Worm (Caenorhabditis elegans) whole organism, L1 larva: ENCODE results near the gene C47D12.5.
A peak's percentile ranks its signal among the peaks of the same experiment; 100 is the strongest.

Source experiments
- C04F5.9 ChIP-seq: sonication (generic microtip); optimal IDR thresholded peaks from 2 replicates; lab custom pipeline; 2016; ENCODE audit warnings: missing genetic modification characterization, missing compliant biosample characterization
- C34B4.2 ChIP-seq: sonication (generic microtip); optimal IDR thresholded peaks from 2 replicates; lab custom pipeline; 2017; ENCODE audit warnings: mild to moderate bottlenecking, missing genetic modification characterization, missing compliant biosample characterization
- F16B12.6 ChIP-seq: fragments of 150-350 bp; optimal IDR thresholded peaks from 2 replicates; lab custom pipeline; 2014; ENCODE audit warnings: missing biosample characterization, missing genetic modification characterization
- Y116A8C.19 ChIP-seq: sonication (generic microtip); optimal IDR thresholded peaks from 2 replicates; lab custom pipeline; 2016; ENCODE audit warnings: missing compliant biosample characterization, missing genetic modification characterization, borderline replicate concordance
- aha-1 ChIP-seq: fragments of 150-350 bp; optimal IDR thresholded peaks from 2 replicates; lab custom pipeline; 2014; ENCODE audit warnings: missing biosample characterization, missing genetic modification characterization
- alr-1 ChIP-seq: fragments of 200-800 bp; sonication (Bioruptor generic); optimal IDR thresholded peaks from 2 replicates; lab custom pipeline; 2018; ENCODE audit warnings: borderline replicate concordance, mild to moderate bottlenecking, missing genetic modification characterization, missing compliant biosample characterization
- ceh-8 ChIP-seq: fragments of 200-800 bp; sonication (Bioruptor generic); optimal IDR thresholded peaks from 2 replicates; lab custom pipeline; 2018; ENCODE audit warnings: mild to moderate bottlenecking, missing genetic modification characterization, moderate library complexity, missing compliant biosample characterization
- ceh-88 ChIP-seq: fragments of 200-800 bp; sonication (Bioruptor generic); IDR thresholded peaks from 2 replicates; pipeline ENCODE4 v1.3.6; 2022; ENCODE audit warnings: missing genetic modification characterization, missing compliant biosample characterization
- ceh-90 ChIP-seq: sonication (generic microtip); optimal IDR thresholded peaks from 2 replicates; lab custom pipeline; 2016; ENCODE audit warnings: missing genetic modification characterization, missing compliant biosample characterization
- elt-3 ChIP-seq, 6 experiments: fragments of 150-350 bp in 1 of 6; sonication (generic microtip); optimal IDR thresholded peaks; 2 replicates each; lab custom pipeline; 2017 to 2018; ENCODE audit warnings: missing biosample characterization in 6 of 6, missing genetic modification characterization in 6 of 6, inconsistent platforms in 1 of 6
- ets-5 ChIP-seq: fragments of 200-800 bp; sonication (Bioruptor generic); IDR thresholded peaks from 2 replicates; pipeline ENCODE4 v1.3.6; 2022; ENCODE audit warnings: missing genetic modification characterization, missing compliant biosample characterization
- grh-1 ChIP-seq: fragments of 200-800 bp; sonication (Bioruptor generic); IDR thresholded peaks from 2 replicates; pipeline ENCODE4 v1.3.6; 2022; ENCODE audit warnings: missing genetic modification reagents, missing genetic modification characterization, missing compliant biosample characterization
- hpl-2 ChIP-seq: fragments of 150-350 bp; optimal IDR thresholded peaks from 2 replicates; lab custom pipeline; 2014; ENCODE audit warnings: missing biosample characterization, missing genetic modification reagents, missing genetic modification characterization
- isw-1 ChIP-seq: fragments of 200-800 bp; sonication (Bioruptor generic); IDR thresholded peaks from 2 replicates; pipeline ENCODE4 v1.3.6; 2022; ENCODE audit warnings: missing genetic modification characterization, missing compliant biosample characterization
- lin-14 ChIP-seq: fragments of 200-800 bp; sonication (Bioruptor generic); optimal IDR thresholded peaks from 2 replicates; lab custom pipeline; 2018; ENCODE audit warnings: mild to moderate bottlenecking, missing genetic modification characterization, moderate library complexity, missing compliant biosample characterization
- lin-15B ChIP-seq: fragments of 150-350 bp; sonication (generic microtip); optimal IDR thresholded peaks from 3 replicates; lab custom pipeline; 2014; ENCODE audit warnings: missing biosample characterization, missing genetic modification characterization
- lir-3 ChIP-seq: sonication (generic microtip); optimal IDR thresholded peaks from 2 replicates; lab custom pipeline; 2016; ENCODE audit warnings: mild to moderate bottlenecking, missing genetic modification characterization, moderate library complexity, missing compliant biosample characterization; ENCODE audit not compliant: poor library complexity
- mab-9 ChIP-seq: fragments of 200-800 bp; sonication (Bioruptor generic); IDR thresholded peaks from 2 replicates; pipeline ENCODE4 v1.3.6; 2022; ENCODE audit warnings: missing genetic modification reagents, missing genetic modification characterization, missing compliant biosample characterization
- mdl-1 ChIP-seq, 2 experiments: fragments of 150-350 bp; optimal IDR thresholded peaks; 2 replicates each; lab custom pipeline; 2014 to 2017; ENCODE audit warnings: missing biosample characterization in 2 of 2, missing genetic modification characterization in 2 of 2, inconsistent platforms in 1 of 2
- mef-2 ChIP-seq: fragments of 150-350 bp; optimal IDR thresholded peaks from 2 replicates; lab custom pipeline; 2014; ENCODE audit warnings: missing biosample characterization, missing genetic modification characterization
- mep-1 ChIP-seq: fragments of 150-350 bp; optimal IDR thresholded peaks from 2 replicates; lab custom pipeline; 2014; ENCODE audit warnings: missing biosample characterization, missing genetic modification characterization
- nhr-11 ChIP-seq: fragments of 150-350 bp; optimal IDR thresholded peaks from 2 replicates; lab custom pipeline; 2014; ENCODE audit warnings: missing biosample characterization, missing genetic modification characterization
- nhr-12 ChIP-seq: sonication (generic microtip); optimal IDR thresholded peaks from 2 replicates; lab custom pipeline; 2017; ENCODE audit warnings: missing biosample characterization, missing genetic modification characterization
- nhr-19 ChIP-seq: fragments of 200-800 bp; sonication (Bioruptor generic); conservative IDR thresholded peaks from 2 replicates; pipeline ENCODE4 v1.3.6; 2022; ENCODE audit warnings: missing genetic modification characterization, missing compliant biosample characterization
- nhr-20 ChIP-seq: sonication (generic microtip); optimal IDR thresholded peaks from 2 replicates; lab custom pipeline; 2016; ENCODE audit warnings: mild to moderate bottlenecking, missing genetic modification characterization, missing compliant biosample characterization
- nhr-28 ChIP-seq: fragments of 150-350 bp; optimal IDR thresholded peaks from 2 replicates; lab custom pipeline; 2014; ENCODE audit warnings: missing biosample characterization, missing genetic modification characterization
- nhr-71 ChIP-seq: sonication (generic microtip); optimal IDR thresholded peaks from 2 replicates; lab custom pipeline; 2016; ENCODE audit warnings: mild to moderate bottlenecking, missing genetic modification characterization, moderate library complexity, missing compliant biosample characterization
- nhr-76 ChIP-seq: sonication (generic microtip); optimal IDR thresholded peaks from 2 replicates; lab custom pipeline; 2017; ENCODE audit warnings: missing biosample characterization, missing genetic modification characterization
- nhr-77 ChIP-seq: fragments of 150-350 bp; optimal IDR thresholded peaks from 2 replicates; lab custom pipeline; 2014; ENCODE audit warnings: missing biosample characterization, missing genetic modification characterization
- nhr-84 ChIP-seq: sonication (generic microtip); optimal IDR thresholded peaks from 2 replicates; lab custom pipeline; 2017; ENCODE audit warnings: missing biosample characterization, missing genetic modification characterization
- nhr-85 ChIP-seq: sonication (generic microtip); peaks from one replicate; lab custom pipeline; 2016; ENCODE audit warnings: missing genetic modification characterization, inconsistent platforms, missing compliant biosample characterization
- nhr-90 ChIP-seq: sonication (generic microtip); optimal IDR thresholded peaks from 2 replicates; lab custom pipeline; 2016; ENCODE audit warnings: mild to moderate bottlenecking, missing genetic modification characterization, missing compliant biosample characterization; ENCODE audit not compliant: poor library complexity
- pag-3 ChIP-seq: sonication (generic microtip); optimal IDR thresholded peaks from 2 replicates; lab custom pipeline; 2017; ENCODE audit warnings: missing genetic modification characterization, mild to moderate bottlenecking, missing compliant biosample characterization, antibody characterized with exemption, borderline replicate concordance; ENCODE audit not compliant: insufficient read depth
- pax-3 ChIP-seq: fragments of 200-800 bp; sonication (Bioruptor generic); optimal IDR thresholded peaks from 2 replicates; lab custom pipeline; 2018; ENCODE audit warnings: mild to moderate bottlenecking, missing genetic modification characterization, moderate library complexity, missing compliant biosample characterization
- skn-1 ChIP-seq: fragments of 150-350 bp; optimal IDR thresholded peaks from 2 replicates; lab custom pipeline; 2014; ENCODE audit warnings: missing biosample characterization, missing genetic modification characterization
- snu-23 ChIP-seq: sonication (generic microtip); optimal IDR thresholded peaks from 2 replicates; lab custom pipeline; 2016; ENCODE audit warnings: missing genetic modification characterization, missing compliant biosample characterization
- sox-4 ChIP-seq: sonication (generic microtip); optimal IDR thresholded peaks from 2 replicates; lab custom pipeline; 2016; ENCODE audit warnings: missing genetic modification characterization, missing compliant biosample characterization
- sptf-1 ChIP-seq: fragments of 150-350 bp; optimal IDR thresholded peaks from 2 replicates; lab custom pipeline; 2014; ENCODE audit warnings: missing biosample characterization, missing genetic modification characterization
- sup-37 ChIP-seq: fragments of 200-800 bp; sonication (Bioruptor generic); optimal IDR thresholded peaks from 2 replicates; lab custom pipeline; 2018; ENCODE audit warnings: mild to moderate bottlenecking, missing genetic modification characterization, missing compliant biosample characterization
- swsn-7 ChIP-seq: sonication (generic microtip); optimal IDR thresholded peaks from 2 replicates; lab custom pipeline; 2016; ENCODE audit warnings: missing genetic modification characterization, missing compliant biosample characterization
- tlp-1 ChIP-seq: fragments of 150-350 bp; optimal IDR thresholded peaks from 2 replicates; lab custom pipeline; 2014; ENCODE audit warnings: missing biosample characterization, missing genetic modification characterization
- unc-130 ChIP-seq: fragments of 150-350 bp; optimal IDR thresholded peaks from 2 replicates; lab custom pipeline; 2017; ENCODE audit warnings: missing biosample characterization, missing genetic modification characterization, inconsistent platforms
- unc-30 ChIP-seq: sonication (generic microtip); optimal IDR thresholded peaks from 2 replicates; lab custom pipeline; 2017; ENCODE audit warnings: missing biosample characterization, missing genetic modification characterization
- unc-86 ChIP-seq: sonication (generic microtip); optimal IDR thresholded peaks from 2 replicates; lab custom pipeline; 2016; ENCODE audit warnings: missing genetic modification characterization, missing compliant biosample characterization
- unc-98 ChIP-seq: fragments of 200-800 bp; sonication (Bioruptor generic); IDR thresholded peaks from 2 replicates; pipeline ENCODE4 v1.3.6; 2022; ENCODE audit warnings: missing genetic modification characterization, missing compliant biosample characterization
- vab-15 ChIP-seq: sonication (generic microtip); optimal IDR thresholded peaks from 2 replicates; lab custom pipeline; 2017; ENCODE audit warnings: missing genotype, mild to moderate bottlenecking, missing genetic modification characterization, missing compliant biosample characterization
- zag-1 ChIP-seq: fragments of 150-350 bp; optimal IDR thresholded peaks from 2 replicates; lab custom pipeline; 2014; ENCODE audit warnings: missing biosample characterization, missing genetic modification characterization
- zip-4 ChIP-seq: fragments of 200-800 bp; sonication (Bioruptor generic); optimal IDR thresholded peaks from 2 replicates; lab custom pipeline; 2018; ENCODE audit warnings: mild to moderate bottlenecking, missing genetic modification characterization, moderate library complexity, missing compliant biosample characterization

The C47D12.5 gene

ce11 chrII:11657079-11657478, 28.0 kb downstream of the C47D12.5 start, which contains the start of gene nep-1:
nep-1 (minus strand) TSS chrII:11657179.
- TF ChIP-seq zag-1 (no peak), nhr-84 (no peak), Y116A8C.19 (tag; lab: Kevin White, UChicago) (no peak), vab-15 (no peak), pax-3 (tag; lab: Kevin White, UChicago) (no peak), lin-15B (no peak), ceh-88 (GFP tag; lab: Robert Waterston, UW) (no peak), C34B4.2 (tag; lab: Kevin White, UChicago) (no peak), nhr-71 (tag; lab: Kevin White, UChicago) (no peak), aha-1 (tag; lab: Kevin White, UChicago) (no peak), unc-130 (tag; lab: Kevin White, UChicago) (peak; percentile 0), unc-86 (tag; lab: Kevin White, UChicago) (no peak), sox-4 (tag; lab: Kevin White, UChicago) (no peak), isw-1 (no peak), hpl-2 (no peak), C04F5.9 (tag; lab: Kevin White, UChicago) (no peak), nhr-11 (tag; lab: Kevin White, UChicago) (no peak), tlp-1 (tag; lab: Kevin White, UChicago) (no peak), lir-3 (tag; lab: Kevin White, UChicago) (no peak), skn-1 (tag; lab: Kevin White, UChicago) (no peak), lin-14 (GFP tag; lab: Kevin White, UChicago) (peak; percentile 45), alr-1 (tag; lab: Kevin White, UChicago) (no peak), ceh-90 (tag; lab: Kevin White, UChicago) (no peak), elt-3 (tag; optimal IDR thresholded peaks at IDR 0.05; lab: Kevin White, UChicago) (peak in 4 of 6 experiments; percentile 17 to 40 (median 27)), nhr-19 (GFP tag; lab: Robert Waterston, UW) (no peak), nhr-85 (tag; lab: Kevin White, UChicago) (peak; percentile 57), ceh-8 (GFP tag; lab: Kevin White, UChicago) (no peak), unc-30 (tag; lab: Kevin White, UChicago) (no peak), nhr-20 (peak; percentile 23), snu-23 (no peak), nhr-12 (tag; lab: Kevin White, UChicago) (no peak), mdl-1 (tag; optimal IDR thresholded peaks at IDR 0.05; lab: Kevin White, UChicago) (no peak), unc-98 (GFP tag; lab: Robert Waterston, UW) (no peak), ets-5 (GFP tag; lab: Robert Waterston, UW) (no peak), nhr-28 (tag; lab: Kevin White, UChicago) (no peak), mab-9 (GFP tag; lab: Robert Waterston, UW) (no peak), grh-1 (GFP tag; lab: Robert Waterston, UW) (peak; percentile 39; the same call in 1 of the 2 replicates), sptf-1 (tag; lab: Kevin White, UChicago) (no peak), nhr-90 (tag; lab: Kevin White, UChicago) (no peak), nhr-77 (tag; lab: Kevin White, UChicago) (no peak), mep-1 (tag; lab: Kevin White, UChicago) (no peak), sup-37 (GFP tag; lab: Kevin White, UChicago) (no peak), swsn-7 (tag; lab: Kevin White, UChicago) (no peak), F16B12.6 (tag; lab: Kevin White, UChicago) (no peak), mef-2 (no peak), pag-3 (no peak), zip-4 (GFP tag; lab: Kevin White, UChicago) (no peak), nhr-76 (tag; lab: Kevin White, UChicago) (no peak)
- TF ChIP-seq, all 84 proteins: peak for 6
